Worm (Caenorhabditis elegans) whole organism, L2 larva: ENCODE results near the gene trmt-10A.
A peak's percentile ranks its signal among the peaks of the same experiment; 100 is the strongest.
"Not testable (repeated sequence)": the region's sequence is repeated elsewhere in the genome, so short reads cannot be mapped to it uniquely, and the experiment has no call there.

ENCODE experiments used
- C34F6.9 ChIP-seq: fragments of 150-350 bp; optimal IDR thresholded peaks from 2 replicates; lab custom pipeline; 2014; ENCODE audit warnings: missing biosample characterization, missing genetic modification characterization
- F13H6.1 ChIP-seq: sonication (generic microtip); optimal IDR thresholded peaks from 2 replicates; lab custom pipeline; 2016; ENCODE audit warnings: missing genetic modification characterization, missing compliant biosample characterization
- R02D3.7 ChIP-seq: fragments of 150-350 bp; optimal IDR thresholded peaks from 2 replicates; lab custom pipeline; 2014; ENCODE audit warnings: missing biosample characterization, missing genetic modification characterization
- ZK546.5 ChIP-seq: sonication (generic microtip); optimal IDR thresholded peaks from 2 replicates; lab custom pipeline; 2017; ENCODE audit warnings: missing biosample characterization, missing genetic modification characterization
- alr-1 ChIP-seq: fragments of 150-350 bp; optimal IDR thresholded peaks from 2 replicates; lab custom pipeline; 2014; ENCODE audit warnings: missing biosample characterization, missing genetic modification characterization
- aly-2 ChIP-seq: fragments of 150-350 bp; optimal IDR thresholded peaks from 2 replicates; lab custom pipeline; 2014; ENCODE audit warnings: missing biosample characterization, missing genetic modification characterization
- ama-1 ChIP-seq: fragments of 150-350 bp; optimal IDR thresholded peaks from 2 replicates; lab custom pipeline; 2018; ENCODE audit warnings: inconsistent platforms
- ceh-82 ChIP-seq: fragments of 150-350 bp; optimal IDR thresholded peaks from 2 replicates; lab custom pipeline; 2014; ENCODE audit warnings: missing biosample characterization, missing genetic modification characterization
- crh-2 ChIP-seq: sonication (generic microtip); optimal IDR thresholded peaks from 2 replicates; lab custom pipeline; 2017; ENCODE audit warnings: missing biosample characterization, missing genetic modification characterization
- dmd-4 ChIP-seq: sonication (generic microtip); optimal IDR thresholded peaks from 2 replicates; lab custom pipeline; 2017; ENCODE audit warnings: missing biosample characterization, missing genetic modification characterization
- elt-1 ChIP-seq: fragments of 150-350 bp; optimal IDR thresholded peaks from 2 replicates; lab custom pipeline; 2014; ENCODE audit warnings: missing biosample characterization, missing genetic modification characterization
- elt-3 ChIP-seq: sonication (generic microtip); optimal IDR thresholded peaks from 2 replicates; lab custom pipeline; 2017; ENCODE audit warnings: missing biosample characterization, missing genetic modification characterization
- fos-1 ChIP-seq: fragments of 150-350 bp; optimal IDR thresholded peaks from 2 replicates; lab custom pipeline; 2014; ENCODE audit warnings: missing biosample characterization, missing genetic modification characterization
- lin-11 ChIP-seq: fragments of 150-350 bp; sonication (generic microtip); optimal IDR thresholded peaks from 2 replicates; lab custom pipeline; 2014; ENCODE audit warnings: missing biosample characterization, missing genetic modification characterization, inconsistent platforms, mixed read lengths
- lin-13 ChIP-seq: fragments of 150-350 bp; optimal IDR thresholded peaks from 2 replicates; lab custom pipeline; 2014; ENCODE audit warnings: missing biosample characterization, missing genetic modification reagents, missing genetic modification characterization
- lin-39 ChIP-seq: fragments of 150-350 bp; optimal IDR thresholded peaks from 2 replicates; lab custom pipeline; 2014; ENCODE audit warnings: missing biosample characterization, missing genetic modification reagents, missing genetic modification characterization
- lsy-2 ChIP-seq, 2 experiments: fragments of 150-350 bp in 1 of 2; sonication (generic microtip) in 1 of 2; optimal IDR thresholded peaks; 2 replicates each; lab custom pipeline; 2014 to 2017; ENCODE audit warnings: missing biosample characterization in 2 of 2, missing genetic modification characterization in 2 of 2
- mbf-1 ChIP-seq: sonication (generic microtip); optimal IDR thresholded peaks from 2 replicates; lab custom pipeline; 2017; ENCODE audit warnings: missing biosample characterization, missing genetic modification characterization
- mdl-1 ChIP-seq, 2 experiments: fragments of 150-350 bp in 1 of 2; sonication (generic microtip) in 1 of 2; optimal IDR thresholded peaks; 2 replicates each; lab custom pipeline; 2017; ENCODE audit warnings: missing biosample characterization in 2 of 2, missing genetic modification characterization in 2 of 2
- nhr-10 ChIP-seq: sonication (generic microtip); optimal IDR thresholded peaks from 2 replicates; lab custom pipeline; 2017; ENCODE audit warnings: missing biosample characterization, missing genetic modification characterization
- nhr-11 ChIP-seq: fragments of 150-350 bp; optimal IDR thresholded peaks from 2 replicates; lab custom pipeline; 2014; ENCODE audit warnings: missing biosample characterization, missing genetic modification characterization
- nhr-12 ChIP-seq: fragments of 150-350 bp; optimal IDR thresholded peaks from 2 replicates; lab custom pipeline; 2014; ENCODE audit warnings: missing biosample characterization, missing genetic modification characterization
- nhr-21 ChIP-seq: fragments of 150-350 bp; optimal IDR thresholded peaks from 2 replicates; lab custom pipeline; 2014; ENCODE audit warnings: missing biosample characterization, missing genetic modification characterization
- nhr-23 ChIP-seq: fragments of 150-350 bp; optimal IDR thresholded peaks from 2 replicates; lab custom pipeline; 2014; ENCODE audit warnings: missing biosample characterization, missing genetic modification reagents, missing genetic modification characterization
- nhr-237 ChIP-seq: fragments of 150-350 bp; optimal IDR thresholded peaks from 2 replicates; lab custom pipeline; 2014; ENCODE audit warnings: missing biosample characterization, missing genetic modification characterization
- nhr-25 ChIP-seq: fragments of 150-350 bp; sonication (generic microtip); optimal IDR thresholded peaks from 3 replicates; lab custom pipeline; 2014; ENCODE audit warnings: missing biosample characterization, missing genetic modification characterization
- nhr-6 ChIP-seq: fragments of 150-350 bp; optimal IDR thresholded peaks from 2 replicates; lab custom pipeline; 2014; ENCODE audit warnings: missing biosample characterization, missing genetic modification characterization
- nhr-77 ChIP-seq: fragments of 150-350 bp; optimal IDR thresholded peaks from 2 replicates; lab custom pipeline; 2014; ENCODE audit warnings: missing biosample characterization, missing genetic modification characterization
- peb-1 ChIP-seq: fragments of 150-350 bp; optimal IDR thresholded peaks from 2 replicates; lab custom pipeline; 2014; ENCODE audit warnings: missing biosample characterization, missing genetic modification characterization
- sem-4 ChIP-seq: fragments of 150-350 bp; optimal IDR thresholded peaks from 2 replicates; lab custom pipeline; 2014; ENCODE audit warnings: missing biosample characterization, missing genetic modification reagents, missing genetic modification characterization
- skn-1 ChIP-seq: sonication (generic microtip); optimal IDR thresholded peaks from 2 replicates; lab custom pipeline; 2017; ENCODE audit warnings: missing biosample characterization, missing genetic modification characterization
- sma-3 ChIP-seq: sonication (generic microtip); optimal IDR thresholded peaks from 2 replicates; lab custom pipeline; 2016; ENCODE audit warnings: missing genetic modification reagents, missing genetic modification characterization, missing compliant biosample characterization
- snpc-4 ChIP-seq: fragments of 150-350 bp; optimal IDR thresholded peaks from 2 replicates; lab custom pipeline; 2014; ENCODE audit warnings: missing biosample characterization, missing genetic modification characterization
- unc-39 ChIP-seq: fragments of 150-350 bp; optimal IDR thresholded peaks from 2 replicates; lab custom pipeline; 2014; ENCODE audit warnings: missing biosample characterization, missing genetic modification characterization
- unc-62 ChIP-seq: fragments of 150-350 bp; optimal IDR thresholded peaks from 2 replicates; lab custom pipeline; 2014; ENCODE audit warnings: missing biosample characterization, missing genetic modification reagents, missing genetic modification characterization
- zag-1 ChIP-seq: fragments of 150-350 bp; optimal IDR thresholded peaks from 2 replicates; lab custom pipeline; 2014; ENCODE audit warnings: missing biosample characterization, missing genetic modification characterization
- ztf-1 ChIP-seq: fragments of 200-800 bp; sonication (Bioruptor generic); conservative IDR thresholded peaks from 2 replicates; pipeline ENCODE4 v1.3.6; 2022; ENCODE audit warnings: missing genetic modification characterization, missing compliant biosample characterization
- ztf-11 ChIP-seq: sonication (generic microtip); optimal IDR thresholded peaks from 2 replicates; lab custom pipeline; 2017; ENCODE audit warnings: missing biosample characterization, missing genetic modification characterization

Gene trmt-10A

DNA sequence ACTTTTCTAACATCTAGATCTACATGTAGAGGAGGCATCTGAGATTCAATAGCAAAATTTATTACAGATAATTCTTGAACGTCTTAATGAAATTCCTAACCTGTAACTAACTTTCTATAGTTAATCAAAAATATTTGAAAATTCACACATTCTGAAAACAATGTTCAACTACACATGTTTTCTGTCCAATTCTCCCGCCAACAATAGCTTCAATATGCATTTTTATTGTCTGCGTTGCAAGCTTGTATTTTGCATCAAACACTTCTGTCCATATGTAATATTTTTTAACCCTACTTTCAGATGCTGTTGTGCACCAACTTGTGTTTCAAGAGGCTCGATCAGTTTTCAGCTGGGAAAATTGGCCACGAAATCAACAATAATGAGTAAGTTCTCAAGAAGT lies 33.3 kb downstream of the trmt-10A start, which contains the start of gene tbc-3:
Gene tbc-3, plus strand, starts transcription at position 301 of the 400 bp plus-strand sequence.
- TF ChIP-seq ztf-1 = no peak
- no peak for TF ChIP-seq nhr-6
- no peak for TF ChIP-seq zag-1 (tag; lab: Kevin White, UChicago)
- TF ChIP-seq unc-39 (tag; lab: Kevin White, UChicago) = no peak
- TF ChIP-seq lin-11 (tag; lab: Kevin White, UChicago) = no peak
- TF ChIP-seq sem-4 = no peak
- no peak for TF ChIP-seq snpc-4 (tag; lab: Kevin White, UChicago)
- no peak for TF ChIP-seq nhr-77 (tag; lab: Kevin White, UChicago)
- no peak for TF ChIP-seq elt-1 (tag; lab: Kevin White, UChicago)
- TF ChIP-seq nhr-23 (tag; lab: Kevin White, UChicago) = no peak
- no peak for TF ChIP-seq C34F6.9 (tag; lab: Kevin White, UChicago)
- TF ChIP-seq, all 48 proteins: peak for 0

DNA sequence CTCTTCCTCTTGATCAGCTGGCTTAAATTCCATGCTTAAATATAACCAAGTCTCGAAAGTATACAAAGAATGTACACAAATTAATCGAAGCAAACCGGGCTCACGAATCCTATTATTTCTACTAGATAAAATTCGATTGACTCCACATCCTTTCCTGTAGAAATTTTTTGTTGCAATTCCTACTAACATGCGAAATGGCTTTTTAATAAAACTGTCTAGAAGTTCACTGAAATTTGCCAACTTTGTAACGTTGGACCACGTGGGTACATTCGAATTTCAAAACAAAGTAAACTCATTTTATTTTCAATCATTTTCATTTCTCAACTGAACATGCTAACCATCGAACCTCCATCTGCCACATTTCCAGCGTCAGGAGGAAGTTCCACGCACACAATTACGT lies 36.9 kb downstream of the trmt-10A start, which contains the start of gene ssp-32:
Gene ssp-32, plus strand, starts transcription at position 301 of the 400 bp plus-strand sequence.
- TF ChIP-seq elt-3 (tag; lab: Kevin White, UChicago) = no peak
- TF ChIP-seq alr-1 (tag; lab: Kevin White, UChicago) = no peak
- TF ChIP-seq crh-2 (tag; lab: Kevin White, UChicago) = no peak

DNA sequence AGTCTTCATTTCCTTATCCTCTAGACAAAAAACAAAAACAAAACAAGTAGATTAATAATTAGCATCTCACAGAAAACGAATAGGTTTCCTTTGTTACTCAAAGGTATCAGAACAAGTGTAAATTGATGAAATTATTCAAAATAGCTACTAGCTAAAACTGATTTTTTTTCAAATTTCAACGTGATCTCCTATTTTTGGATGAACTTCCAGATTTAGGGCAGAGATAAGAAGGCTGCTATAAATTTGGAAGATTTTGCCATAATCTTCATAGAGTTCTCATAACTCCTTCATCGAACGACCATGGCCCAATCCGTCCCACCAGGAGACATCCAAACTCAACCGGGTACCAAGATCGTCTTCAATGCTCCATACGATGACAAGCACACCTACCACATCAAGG lies 37.7 kb downstream of the trmt-10A start, which contains the start of gene msp-77:
Gene msp-77, plus strand, starts transcription at position 301 of the 400 bp plus-strand sequence.
- not testable (repeated sequence) for TF ChIP-seq nhr-77 (tag; lab: Kevin White, UChicago); nhr-12 (tag; lab: Kevin White, UChicago); nhr-10

DNA sequence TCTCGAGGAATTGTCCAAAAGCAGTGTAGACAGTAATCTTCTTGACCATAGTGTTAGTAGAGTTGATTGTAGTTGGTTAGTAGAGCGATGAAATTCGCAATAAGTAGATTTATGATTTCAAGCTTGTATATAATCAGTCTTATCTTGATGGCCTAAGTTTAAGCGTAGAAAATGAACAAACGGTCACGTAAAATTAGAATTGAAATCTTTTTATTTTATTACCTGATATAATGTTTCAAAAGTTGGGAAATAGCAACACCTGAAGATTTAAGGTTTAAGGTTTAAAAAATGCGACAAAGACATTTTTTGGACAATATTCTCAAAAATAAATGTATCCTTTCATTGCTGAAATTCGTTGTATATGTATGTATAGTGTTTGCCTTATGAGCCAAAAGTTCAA lies 38.4 kb downstream of the trmt-10A start, which contains the start of gene sss-1:
Gene sss-1, minus strand, starts transcription at position 101 of the 400 bp plus-strand sequence.
- TF ChIP-seq snpc-4, dmd-4, nhr-237 (tag; lab: Kevin White, UChicago): not testable (repeated sequence)

DNA sequence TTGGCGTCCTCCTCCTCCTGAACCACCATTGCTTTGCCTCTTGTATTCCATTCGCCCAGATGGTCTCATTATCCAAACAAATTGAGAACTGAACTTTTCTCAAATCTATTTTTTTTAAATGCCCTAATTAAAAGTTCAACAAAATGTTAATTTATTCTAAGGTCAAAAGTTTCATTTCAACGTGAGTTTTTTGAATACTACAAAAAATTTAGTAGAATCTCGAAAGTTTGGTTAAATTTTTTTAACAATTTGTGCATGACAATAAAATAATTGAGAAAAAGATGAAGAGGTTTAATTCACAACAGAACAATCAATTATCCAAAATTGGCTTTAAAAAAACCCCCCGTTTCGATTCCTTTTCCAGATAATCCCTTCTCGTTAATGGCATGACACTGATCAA lies 40.1 kb downstream of the trmt-10A start, which contains the start of gene F32B6.4:
Gene F32B6.4, minus strand, starts transcription at position 101 of the 400 bp plus-strand sequence.
- TF ChIP-seq lin-39 = no peak
- no peak for TF ChIP-seq ZK546.5 (tag; lab: Kevin White, UChicago)

DNA sequence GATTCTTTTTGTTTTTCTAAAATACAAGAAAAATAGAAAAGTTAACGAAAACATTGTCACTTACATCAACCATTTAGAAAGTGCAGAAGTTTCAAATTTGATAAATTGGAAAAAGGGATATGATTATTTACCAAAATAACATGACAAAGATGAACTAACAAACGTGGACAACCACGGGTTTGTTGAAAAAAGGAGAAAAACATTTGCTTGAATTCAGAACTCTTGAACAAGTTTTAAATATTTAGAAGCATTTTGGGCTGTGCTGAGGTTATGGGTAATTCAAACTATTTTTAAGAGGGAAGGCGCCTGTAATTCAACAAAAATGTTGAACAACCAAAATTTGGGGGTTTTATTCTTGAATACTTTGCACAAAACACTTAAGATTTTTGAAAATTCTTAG lies 42.2 kb downstream of the trmt-10A start, which contains the start of gene ttbk-3:
Gene ttbk-3, minus strand, starts transcription at position 101 of the 400 bp plus-strand sequence.
- no peak for TF ChIP-seq skn-1 (tag; lab: Kevin White, UChicago)
- TF ChIP-seq ZK546.5 (tag; lab: Kevin White, UChicago) = no peak
- no peak for TF ChIP-seq ama-1 (lab: Kevin White, UChicago)
- TF ChIP-seq elt-3 (tag; lab: Kevin White, UChicago) = no peak
- TF ChIP-seq elt-1 (tag; lab: Kevin White, UChicago) = no peak
- TF ChIP-seq nhr-10 = no peak
- no peak for TF ChIP-seq sem-4
- TF ChIP-seq snpc-4 (tag; lab: Kevin White, UChicago) = no peak
- TF ChIP-seq zag-1 (tag; lab: Kevin White, UChicago) = no peak
- TF ChIP-seq nhr-25 (tag; lab: Kevin White, UChicago) = no peak
- TF ChIP-seq nhr-77 (tag; lab: Kevin White, UChicago) = no peak
- TF ChIP-seq ztf-11 (tag; lab: Kevin White, UChicago) = no peak

DNA sequence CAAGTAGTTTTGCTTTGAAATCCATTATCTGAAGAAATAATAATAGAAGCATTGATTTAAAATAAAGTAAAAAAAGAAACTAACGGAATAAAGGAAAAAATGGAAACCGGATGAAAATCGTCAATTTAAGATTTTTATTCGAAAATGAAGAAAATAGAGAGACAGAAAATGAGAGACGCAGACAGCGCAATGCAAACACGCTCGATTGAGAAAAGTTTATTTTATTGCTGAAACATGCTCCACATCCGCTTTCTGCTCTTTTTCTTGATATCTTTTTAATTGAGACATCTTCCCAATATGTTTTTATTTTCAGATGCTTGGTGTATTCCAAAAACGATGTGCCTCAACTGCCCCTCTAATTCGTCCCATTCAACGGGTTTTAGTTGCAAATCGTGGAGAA lies 47.8 kb downstream of the trmt-10A start, which contains the start of the genes prp-18 and mccc-1:
Gene prp-18, minus strand, starts transcription at position 127 of the 400 bp plus-strand sequence.
Gene mccc-1, plus strand, starts transcription at position 314 of the 400 bp plus-strand sequence.
- no peak for TF ChIP-seq ztf-1
- no peak for TF ChIP-seq mbf-1 (tag; lab: Kevin White, UChicago)
- TF ChIP-seq zag-1 (tag; lab: Kevin White, UChicago) = no peak
- TF ChIP-seq nhr-6 = no peak
- TF ChIP-seq sem-4 = peak; percentile 11
- TF ChIP-seq F13H6.1 (tag; lab: Kevin White, UChicago) = no peak
- no peak for TF ChIP-seq nhr-21 (tag; lab: Kevin White, UChicago)
- no peak for TF ChIP-seq nhr-10
- no peak for TF ChIP-seq aly-2 (tag; lab: Kevin White, UChicago)
- TF ChIP-seq ceh-82 (tag; lab: Kevin White, UChicago) = no peak
- TF ChIP-seq nhr-12 (tag; lab: Kevin White, UChicago) = no peak
- TF ChIP-seq elt-1 (tag; lab: Kevin White, UChicago) = no peak
- peak; percentile 47 for TF ChIP-seq fos-1 (tag; lab: Kevin White, UChicago)
- TF ChIP-seq alr-1 (tag; lab: Kevin White, UChicago) = no peak
- TF ChIP-seq lin-13 (GFP tag; lab: Kevin White, UChicago) = no peak
- no peak for TF ChIP-seq nhr-237 (tag; lab: Kevin White, UChicago)
- TF ChIP-seq R02D3.7 = no peak
- no peak for TF ChIP-seq snpc-4 (tag; lab: Kevin White, UChicago)
- TF ChIP-seq crh-2 (tag; lab: Kevin White, UChicago) = peak; percentile 60
- TF ChIP-seq lin-11 (tag; lab: Kevin White, UChicago) = no peak
- no peak for TF ChIP-seq nhr-77 (tag; lab: Kevin White, UChicago)
- TF ChIP-seq unc-62 (GFP tag; lab: Kevin White, UChicago) = no peak
- no peak for TF ChIP-seq sma-3 (GFP tag; lab: Kevin White, UChicago)
- TF ChIP-seq mdl-1 (tag; optimal IDR thresholded peaks at IDR 0.05; lab: Kevin White, UChicago) = no peak
- no peak for TF ChIP-seq unc-39 (tag; lab: Kevin White, UChicago)
- no peak for TF ChIP-seq ZK546.5 (tag; lab: Kevin White, UChicago)
- no peak for TF ChIP-seq peb-1 (tag; lab: Kevin White, UChicago)
- TF ChIP-seq lsy-2 (tag; optimal IDR thresholded peaks at IDR 0.05; lab: Kevin White, UChicago) = no peak
- no peak for TF ChIP-seq nhr-11 (tag; lab: Kevin White, UChicago)
- no peak for TF ChIP-seq nhr-25 (tag; lab: Kevin White, UChicago)
